Fruit fly (Drosophila melanogaster) Kc167 (cell line): ENCODE data around the gene fkh.

Source experiments
- Myc ChIP-seq: fragments of >200 bp; optimal IDR thresholded peaks from 2 replicates; lab custom pipeline; 2017; ENCODE audit warnings: missing external identifiers
- Sin3A ChIP-seq: fragments of >200 bp; optimal IDR thresholded peaks from 2 replicates; lab custom pipeline; 2018; ENCODE audit warnings: missing external identifiers
- h ChIP-seq: fragments of >200 bp; optimal IDR thresholded peaks from 3 replicates; lab custom pipeline; 2018; ENCODE audit warnings: missing external identifiers
- insv ChIP-seq: fragments of >200 bp; optimal IDR thresholded peaks from 3 replicates; lab custom pipeline; 2018; ENCODE audit warnings: missing external identifiers
- psq ChIP-seq: fragments of >200 bp; optimal IDR thresholded peaks from 2 replicates; lab custom pipeline; 2017; ENCODE audit warnings: missing external identifiers
- ttk ChIP-seq: sonication (Bioruptor generic); optimal IDR thresholded peaks from 2 replicates; lab custom pipeline; 2017; ENCODE audit warnings: missing external identifiers

fkh gene

dm6 chr3R:28545663-28546062 lies 39.4 kb downstream of the fkh start:
- no peak for TF ChIP-seq insv
- no peak for TF ChIP-seq psq (lab: Kevin White, UChicago)
- TF ChIP-seq Sin3A (lab: Kevin White, UChicago): no peak
- no peak for TF ChIP-seq Myc

dm6 chr3R:28544538-28545393 lies 40.3 kb downstream of the fkh start, which contains the start of gene mIF2:
Gene mIF2 (minus strand): TSS chr3R:28544817.
- no peak for TF ChIP-seq ttk (lab: Kevin White, UChicago)
- TF ChIP-seq h (lab: Kevin White, UChicago): no peak
- no peak for TF ChIP-seq Myc
- TF ChIP-seq psq (lab: Kevin White, UChicago): no peak
- TF ChIP-seq Sin3A (lab: Kevin White, UChicago): no peak
- no peak for TF ChIP-seq insv

dm6 chr3R:28540274-28541177 lies 44.5 kb downstream of the fkh start, which contains the start of gene Ppn:
Gene Ppn (minus strand): TSS chr3R:28540324.
- no peak for TF ChIP-seq ttk (lab: Kevin White, UChicago)
- TF ChIP-seq psq (lab: Kevin White, UChicago): no peak
- no peak for TF ChIP-seq Myc
- TF ChIP-seq insv: no peak
- no peak for TF ChIP-seq Sin3A (lab: Kevin White, UChicago)
- TF ChIP-seq h (lab: Kevin White, UChicago): no peak

- no peak for TF ChIP-seq insv
- no peak for TF ChIP-seq psq (lab: Kevin White, UChicago)
- TF ChIP-seq ttk (lab: Kevin White, UChicago): no peak
- no peak for TF ChIP-seq h (lab: Kevin White, UChicago)
- no peak for TF ChIP-seq Sin3A (lab: Kevin White, UChicago)
- no peak for TF ChIP-seq Myc
Observed at dm6 chr3R:28536794-28537193, 48.3 kb downstream of the fkh start.
